Worm (Caenorhabditis elegans) whole organism, L4 larva: Measurements from ENCODE around the gene scl-3.
A peak's percentile ranks its signal among the peaks of the same experiment; 100 is the strongest.

ENCODE experiments used
- F10B5.3 ChIP-seq: sonication (generic microtip); optimal IDR thresholded peaks from 2 replicates; lab custom pipeline; 2016; ENCODE audit warnings: mild to moderate bottlenecking, missing genetic modification characterization, missing compliant biosample characterization
- F44E2.7 ChIP-seq: fragments of 200-800 bp; sonication (Bioruptor generic); IDR thresholded peaks from 2 replicates; pipeline ENCODE4 v2.1.2; 2022; ENCODE audit warnings: missing genetic modification characterization, missing compliant biosample characterization
- ZK546.5 ChIP-seq, 2 experiments: sonication (generic microtip); optimal IDR thresholded peaks; 2 replicates each; lab custom pipeline; 2017; ENCODE audit warnings: missing biosample characterization in 2 of 2, missing genetic modification characterization in 2 of 2
- aha-1 ChIP-seq: fragments of 150-350 bp; peaks from one replicate; lab custom pipeline; 2014; ENCODE audit warnings: missing biosample characterization, missing genetic modification characterization
- ceh-28 ChIP-seq: fragments of 150-350 bp; optimal IDR thresholded peaks from 2 replicates; lab custom pipeline; 2014; ENCODE audit warnings: missing biosample characterization, missing genetic modification reagents, missing genetic modification characterization
- ceh-62 ChIP-seq: sonication (generic microtip); optimal IDR thresholded peaks from 2 replicates; lab custom pipeline; 2017; ENCODE audit warnings: missing biosample characterization, missing genetic modification characterization
- ceh-82 ChIP-seq: sonication (generic microtip); optimal IDR thresholded peaks from 2 replicates; lab custom pipeline; 2017; ENCODE audit warnings: missing biosample characterization, missing genetic modification characterization
- cey-2 ChIP-seq: sonication (generic microtip); optimal IDR thresholded peaks from 3 replicates; lab custom pipeline; 2017; ENCODE audit warnings: missing genetic modification characterization, mild to moderate bottlenecking, missing compliant biosample characterization, antibody characterized with exemption, borderline replicate concordance; ENCODE audit not compliant: insufficient read depth
- daf-16 ChIP-seq, 3 experiments: sonication (generic microtip); optimal IDR thresholded peaks; 2 replicates each; lab custom pipeline; 2016 to 2017; ENCODE audit warnings: missing genetic modification characterization in 3 of 3, missing genetic modification reagents in 3 of 3, mild to moderate bottlenecking in 2 of 3, missing compliant biosample characterization in 2 of 3, missing biosample characterization in 1 of 3, moderate library complexity in 1 of 3
- dmd-6 ChIP-seq: fragments of 200-800 bp; sonication (Bioruptor generic); IDR thresholded peaks from 2 replicates; pipeline ENCODE4 v1.3.6; 2022; ENCODE audit warnings: missing genetic modification reagents, missing genetic modification characterization, missing compliant biosample characterization
- fkh-10 ChIP-seq: fragments of 150-350 bp; optimal IDR thresholded peaks from 2 replicates; lab custom pipeline; 2014; ENCODE audit warnings: missing biosample characterization, missing genetic modification reagents, missing genetic modification characterization
- gei-8 ChIP-seq: fragments of 200-800 bp; sonication (Bioruptor generic); optimal IDR thresholded peaks from 2 replicates; lab custom pipeline; 2018; ENCODE audit warnings: mild to moderate bottlenecking, missing genetic modification characterization, missing compliant biosample characterization
- hlh-11 ChIP-seq: fragments of 200-800 bp; sonication (Bioruptor generic); optimal IDR thresholded peaks from 2 replicates; lab custom pipeline; 2018; ENCODE audit warnings: mild to moderate bottlenecking, missing genetic modification characterization, missing compliant biosample characterization
- hlh-30 ChIP-seq: sonication (generic microtip); optimal IDR thresholded peaks from 2 replicates; lab custom pipeline; 2017; ENCODE audit warnings: antibody characterized with exemption, mild to moderate bottlenecking, missing genetic modification characterization, missing compliant biosample characterization; ENCODE audit not compliant: insufficient read depth
- lin-1 ChIP-seq: fragments of 200-800 bp; sonication (Bioruptor generic); IDR thresholded peaks from 2 replicates; pipeline ENCODE4 v1.3.6; 2022; ENCODE audit warnings: missing genetic modification reagents, missing genetic modification characterization, missing compliant biosample characterization
- lin-38 ChIP-seq: fragments of 200-800 bp; sonication (Bioruptor generic); IDR thresholded peaks from 2 replicates; pipeline ENCODE4 v1.3.6; 2022; ENCODE audit warnings: missing genetic modification reagents, missing genetic modification characterization, missing compliant biosample characterization
- madf-5 ChIP-seq, 2 experiments: fragments of 200-800 bp; sonication (Bioruptor generic); IDR thresholded peaks; 2 replicates each; pipeline ENCODE4 v1.3.6; 2022; ENCODE audit warnings: missing compliant biosample characterization in 2 of 2, missing genetic modification characterization in 2 of 2
- mdl-1 ChIP-seq, 2 experiments: fragments of 150-350 bp in 1 of 2; sonication (generic microtip) in 1 of 2; optimal IDR thresholded peaks; 2 replicates each; lab custom pipeline; 2014 to 2017; ENCODE audit warnings: missing biosample characterization in 2 of 2, missing genetic modification characterization in 2 of 2
- mdt-29 ChIP-seq: fragments of 200-800 bp; sonication (Bioruptor generic); IDR thresholded peaks from 2 replicates; pipeline ENCODE4 v1.3.6; 2022; ENCODE audit warnings: missing genetic modification reagents, missing genetic modification characterization, missing compliant biosample characterization
- mxl-2 ChIP-seq: fragments of 200-800 bp; sonication (Bioruptor generic); conservative IDR thresholded peaks from 2 replicates; pipeline ENCODE4 v1.3.6; 2022; ENCODE audit warnings: missing genetic modification reagents, missing genetic modification characterization, missing compliant biosample characterization
- mxl-3 ChIP-seq: fragments of 200-800 bp; sonication (Bioruptor generic); optimal IDR thresholded peaks from 2 replicates; lab custom pipeline; 2018; ENCODE audit warnings: mild to moderate bottlenecking, missing genetic modification characterization, missing compliant biosample characterization
- nhr-10 ChIP-seq: fragments of 150-350 bp; optimal IDR thresholded peaks from 2 replicates; lab custom pipeline; 2014; ENCODE audit warnings: missing biosample characterization, missing genetic modification characterization
- nhr-25 ChIP-seq: sonication (generic microtip); optimal IDR thresholded peaks from 2 replicates; lab custom pipeline; 2017; ENCODE audit warnings: missing genetic modification characterization, mild to moderate bottlenecking, missing compliant biosample characterization, antibody characterized with exemption, moderate library complexity, borderline replicate concordance; ENCODE audit not compliant: insufficient read depth
- nhr-28 ChIP-seq: fragments of 150-350 bp; optimal IDR thresholded peaks from 2 replicates; lab custom pipeline; 2014; ENCODE audit warnings: missing biosample characterization, missing genetic modification characterization
- nhr-48 ChIP-seq: sonication (generic microtip); optimal IDR thresholded peaks from 2 replicates; lab custom pipeline; 2016; ENCODE audit warnings: mild to moderate bottlenecking, missing genetic modification characterization, missing compliant biosample characterization
- nhr-77 ChIP-seq: fragments of 150-350 bp; optimal IDR thresholded peaks from 2 replicates; lab custom pipeline; 2014; ENCODE audit warnings: missing biosample characterization, missing genetic modification characterization
- saeg-2 ChIP-seq: fragments of 200-800 bp; sonication (Bioruptor generic); IDR thresholded peaks from 2 replicates; pipeline ENCODE4 v1.3.6; 2022; ENCODE audit warnings: missing genetic modification reagents, missing genetic modification characterization, missing compliant biosample characterization
- unc-62 ChIP-seq, 3 experiments: fragments of 150-350 bp in 1 of 3; sonication (generic microtip); optimal IDR thresholded peaks in 2 of 3; peaks in 1 of 3; 1 replicate in 1 of 3; 2 replicates in 2 of 3; lab custom pipeline; 2014 to 2017; ENCODE audit warnings: missing biosample characterization in 3 of 3, missing genetic modification characterization in 3 of 3, missing genetic modification reagents in 3 of 3, missing genotype in 1 of 3
- vab-7 ChIP-seq: fragments of 200-800 bp; sonication (Bioruptor generic); IDR thresholded peaks from 2 replicates; pipeline ENCODE4 v1.3.6; 2022; ENCODE audit warnings: missing genetic modification reagents, missing genetic modification characterization, missing compliant biosample characterization
- zip-11 ChIP-seq: fragments of 200-800 bp; sonication (Bioruptor generic); IDR thresholded peaks from 2 replicates; pipeline ENCODE4 v1.3.6; 2022; ENCODE audit warnings: missing genetic modification characterization, missing compliant biosample characterization
- ztf-7 ChIP-seq: fragments of 150-350 bp; optimal IDR thresholded peaks from 2 replicates; lab custom pipeline; 2014; ENCODE audit warnings: missing biosample characterization, missing genetic modification characterization

The scl-3 gene

DNA sequence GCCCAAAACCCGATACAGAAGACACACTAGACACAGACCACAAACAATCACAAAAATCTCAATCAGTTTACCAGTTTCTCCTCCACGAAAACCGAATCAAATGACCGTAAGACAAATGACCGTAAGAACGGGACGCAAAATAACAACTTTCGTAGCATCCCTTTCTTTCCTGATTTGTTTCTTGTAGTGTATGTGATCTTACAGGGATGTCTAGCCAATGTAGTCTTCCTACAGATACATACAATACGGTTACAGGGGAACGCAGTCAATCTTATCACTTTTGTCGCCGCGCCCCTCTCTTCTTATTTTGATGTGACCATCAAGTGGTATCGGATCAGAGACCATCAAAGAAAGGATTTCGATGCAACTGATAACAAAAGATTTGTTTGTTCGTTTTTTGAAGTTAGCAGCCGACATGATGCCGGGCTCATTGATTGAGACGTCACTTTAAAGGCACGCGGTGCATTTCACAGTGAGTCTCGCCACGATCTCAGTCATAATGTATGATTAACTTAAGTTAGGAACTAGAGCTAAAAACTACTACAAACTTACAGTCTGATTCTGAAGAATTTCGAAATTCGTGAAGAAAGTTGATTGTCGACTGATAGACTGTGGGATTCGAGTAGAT lies 16.4 kb downstream of the scl-3 start:
- no peak for TF ChIP-seq zip-11 (GFP tag; lab: Robert Waterston, UW)
- TF ChIP-seq hlh-11: peak; percentile 58
- TF ChIP-seq ceh-28 (tag; lab: Kevin White, UChicago): no peak
- TF ChIP-seq nhr-28 (tag; lab: Kevin White, UChicago): peak; percentile 100
- TF ChIP-seq unc-62 (GFP tag; optimal IDR thresholded peaks at IDR 0.05 in 1 of 2; lab: Kevin White, UChicago): peak in 1 of 2 experiments; percentile 80
- TF ChIP-seq unc-62 (tag; optimal IDR thresholded peaks at IDR 0.05; lab: Kevin White, UChicago): no peak
- TF ChIP-seq hlh-30 (tag; lab: Kevin White, UChicago): peak; percentile 25
- peak; percentile 62 for TF ChIP-seq nhr-77 (tag; lab: Kevin White, UChicago)
- TF ChIP-seq dmd-6 (GFP tag; lab: Robert Waterston, UW): 0 out of 2 replicates have a peak, but pooled peaks have one; percentile 9
- peak; percentile 9 for TF ChIP-seq mxl-3 (GFP tag; lab: Kevin White, UChicago)
- peak in 1 of 2 experiments; percentile 47 for TF ChIP-seq mdl-1 (tag; optimal IDR thresholded peaks at IDR 0.05; lab: Kevin White, UChicago)

DNA sequence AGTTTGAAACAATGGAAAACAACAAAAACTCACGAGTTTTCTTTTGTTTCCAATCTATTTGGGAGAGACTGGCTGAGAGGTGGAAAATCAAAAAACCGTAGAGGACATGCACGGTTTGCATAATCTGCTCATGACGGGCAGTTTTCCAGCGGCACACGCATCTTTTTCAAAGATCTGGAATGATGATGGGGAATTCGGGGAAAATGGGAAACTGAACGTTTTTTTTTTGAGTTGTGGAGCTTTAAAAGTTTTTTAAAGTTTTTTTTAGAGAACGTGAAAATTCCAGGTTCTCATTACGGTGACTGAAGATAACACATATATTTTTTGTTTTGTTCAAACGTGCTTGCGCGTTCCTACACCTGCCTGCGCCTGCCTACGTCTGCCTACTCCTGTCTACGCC lies 17.2 kb downstream of the scl-3 start, which contains the start of gene C39E9.7:
TSS of gene C39E9.7 (minus strand) at position 101 of the 400 bp plus-strand sequence.
- TF ChIP-seq F10B5.3 (tag; lab: Kevin White, UChicago): no peak
- TF ChIP-seq ZK546.5 (tag; optimal IDR thresholded peaks at IDR 0.05; lab: Kevin White, UChicago): no peak
- TF ChIP-seq saeg-2: no peak
- TF ChIP-seq nhr-10 (tag; lab: Kevin White, UChicago): no peak
- TF ChIP-seq, all 104 proteins: peak for 0

DNA sequence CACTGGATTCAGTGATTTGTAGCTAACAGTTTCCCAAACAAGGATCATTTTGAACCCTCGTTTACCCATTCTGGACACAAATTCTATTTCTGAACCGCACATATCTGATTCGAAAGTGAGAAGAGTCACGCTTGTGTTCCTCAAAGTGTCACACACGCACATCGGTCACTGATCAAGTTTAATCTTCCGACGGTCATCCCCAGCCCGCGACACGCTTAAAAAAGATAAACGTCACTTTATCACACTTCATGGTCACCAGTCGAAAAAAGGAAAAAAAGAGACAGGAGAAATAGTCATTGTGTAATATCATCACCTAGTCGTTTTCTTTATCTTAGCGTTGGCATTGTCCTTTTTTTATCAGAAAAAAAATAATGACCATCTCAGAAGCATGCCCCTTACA lies 18.3 kb downstream of the scl-3 start:
- TF ChIP-seq nhr-77 (tag; lab: Kevin White, UChicago) (peak; percentile 26), nhr-28 (tag; lab: Kevin White, UChicago) (peak; percentile 96), nhr-25 (tag; lab: Kevin White, UChicago) (peak; percentile 52), nhr-10 (tag; lab: Kevin White, UChicago) (no peak), ceh-82 (tag; lab: Kevin White, UChicago) (no peak), lin-38 (GFP tag; lab: Robert Waterston, UW) (no peak), mdl-1 (tag; optimal IDR thresholded peaks at IDR 0.05; lab: Kevin White, UChicago) (peak; percentile 36 to 73), ztf-7 (tag; lab: Kevin White, UChicago) (no peak), ceh-62 (no peak), cey-2 (peak; percentile 28), daf-16 (GFP tag; optimal IDR thresholded peaks at IDR 0.05; lab: Kevin White, UChicago) (no peak), daf-16 (tag; optimal IDR thresholded peaks at IDR 0.05; lab: Kevin White, UChicago) (no peak), hlh-11 (peak; percentile 83), madf-5 (GFP tag; IDR thresholded peaks at IDR 0.05; lab: Robert Waterston, UW) (no peak), dmd-6 (GFP tag; lab: Robert Waterston, UW) (peak; percentile 45), lin-1 (no peak), mxl-3 (GFP tag; lab: Kevin White, UChicago) (peak; percentile 70), mdt-29 (no peak), zip-11 (GFP tag; lab: Robert Waterston, UW) (no peak), hlh-30 (tag; lab: Kevin White, UChicago) (peak; percentile 83), gei-8 (GFP tag; lab: Kevin White, UChicago) (no peak), mxl-2 (GFP tag; lab: Robert Waterston, UW) (no peak), unc-62 (GFP tag; optimal IDR thresholded peaks at IDR 0.05 in 1 of 2; lab: Kevin White, UChicago) (peak in 1 of 2 experiments; percentile 25), unc-62 (tag; optimal IDR thresholded peaks at IDR 0.05; lab: Kevin White, UChicago) (no peak), fkh-10 (GFP tag; lab: Kevin White, UChicago) (no peak), aha-1 (tag; lab: Kevin White, UChicago) (peak; percentile 87), F44E2.7 (GFP tag; lab: Robert Waterston, UW) (no peak), nhr-48 (peak; percentile 79)

DNA sequence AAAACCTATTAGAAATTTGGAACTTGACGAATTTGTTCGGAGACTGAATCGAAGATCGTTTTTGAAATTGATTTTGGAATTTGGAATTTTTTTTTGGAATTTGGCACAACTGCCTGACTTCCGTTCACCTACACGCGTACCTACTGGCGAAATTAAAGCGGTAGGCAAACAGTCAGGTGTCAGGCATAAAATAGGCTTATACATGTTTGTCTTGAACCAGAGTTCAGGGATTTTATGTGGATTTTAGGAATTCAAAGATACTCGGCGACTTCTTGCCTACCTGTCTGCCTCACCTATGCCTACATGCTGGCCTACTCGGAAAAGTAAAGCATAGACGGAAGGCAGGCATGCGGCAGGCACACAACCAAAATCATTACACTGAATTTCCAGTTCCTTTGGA lies 19.0 kb downstream of the scl-3 start:
- TF ChIP-seq zip-11 (GFP tag; lab: Robert Waterston, UW) (no peak), aha-1 (tag; lab: Kevin White, UChicago) (no peak), vab-7 (GFP tag; lab: Robert Waterston, UW) (0 out of 2 replicates have a peak, but pooled peaks have one; percentile 7), unc-62 (GFP tag; optimal IDR thresholded peaks at IDR 0.05 in 1 of 2; lab: Kevin White, UChicago) (peak in 1 of 2 experiments; percentile 96), unc-62 (tag; optimal IDR thresholded peaks at IDR 0.05; lab: Kevin White, UChicago) (no peak)
